Fruit fly (Drosophila melanogaster) whole organism, embryonic: Measurements from ENCODE around the gene Tet.

Experiments used
- Asciz ChIP-seq: fragments of 200-800 bp; sonication (Bioruptor generic); optimal IDR thresholded peaks from 2 replicates; lab custom pipeline; 2017; ENCODE audit warnings: missing biosample characterization, mild to moderate bottlenecking, missing genetic modification characterization, missing genetic modification reagents
- CG10267 ChIP-seq: fragments of 200-800 bp; sonication (Bioruptor generic); optimal IDR thresholded peaks from 2 replicates; lab custom pipeline; 2018; ENCODE audit warnings: missing biosample characterization, mild to moderate bottlenecking, missing genetic modification characterization, moderate library complexity
- CG10366 ChIP-seq: fragments of 200-800 bp; sonication (Bioruptor generic); IDR thresholded peaks from 2 replicates; pipeline ENCODE4 v1.3.6; 2022; ENCODE audit warnings: missing biosample characterization, missing genetic modification characterization
- CG10543 ChIP-seq: fragments of 200-800 bp; sonication (Bioruptor generic); optimal IDR thresholded peaks from 3 replicates; lab custom pipeline; 2017; ENCODE audit warnings: missing biosample characterization, mild to moderate bottlenecking, missing genetic modification characterization, moderate library complexity
- CG11398 ChIP-seq: fragments of 200-800 bp; sonication (Bioruptor generic); optimal IDR thresholded peaks from 2 replicates; lab custom pipeline; 2016; ENCODE audit warnings: missing biosample characterization, missing genetic modification characterization
- CG11560 ChIP-seq: fragments of 200-800 bp; sonication (Bioruptor generic); IDR thresholded peaks from 3 replicates; pipeline ENCODE4 v1.3.6; 2022; ENCODE audit warnings: missing biosample characterization, missing genetic modification characterization
- CG13287 ChIP-seq: fragments of 200-800 bp; sonication (Bioruptor generic); IDR thresholded peaks from 2 replicates; pipeline ENCODE4 v1.3.6; 2022; ENCODE audit warnings: missing biosample characterization, missing genetic modification characterization; ENCODE audit not compliant: partially characterized antibody
- CG14441 ChIP-seq: fragments of 200-800 bp; sonication (Bioruptor generic); IDR thresholded peaks from 2 replicates; pipeline ENCODE4 v1.3.6; 2022; ENCODE audit warnings: missing biosample characterization, missing genetic modification characterization
- CG14710 ChIP-seq: fragments of 200-800 bp; sonication (Bioruptor generic); optimal IDR thresholded peaks from 3 replicates; lab custom pipeline; 2019; ENCODE audit warnings: missing biosample characterization, mild to moderate bottlenecking, missing genetic modification characterization, moderate library complexity
- CG14965 ChIP-seq: fragments of 200-800 bp; sonication (Bioruptor generic); optimal IDR thresholded peaks from 2 replicates; lab custom pipeline; 2016; ENCODE audit warnings: missing biosample characterization, missing genetic modification characterization, borderline replicate concordance
- CG15073 ChIP-seq: fragments of 200-800 bp; sonication (Bioruptor generic); optimal IDR thresholded peaks from 2 replicates; lab custom pipeline; 2016; ENCODE audit warnings: missing biosample characterization, missing genetic modification characterization
- CG1529 ChIP-seq: fragments of 200-800 bp; sonication (Bioruptor generic); optimal IDR thresholded peaks from 3 replicates; lab custom pipeline; 2018; ENCODE audit warnings: missing biosample characterization, missing genetic modification characterization
- CG15479 ChIP-seq: fragments of 200-800 bp; sonication (Bioruptor generic); optimal IDR thresholded peaks from 3 replicates; lab custom pipeline; 2019; ENCODE audit warnings: missing biosample characterization, mild to moderate bottlenecking, missing genetic modification characterization, moderate library complexity
- CG1647 ChIP-seq: fragments of 200-800 bp; sonication (Bioruptor generic); optimal IDR thresholded peaks from 3 replicates; lab custom pipeline; 2016; ENCODE audit warnings: missing biosample characterization, missing genetic modification characterization
- CG16813 ChIP-seq: fragments of 200-800 bp; sonication (Bioruptor generic); IDR thresholded peaks from 3 replicates; pipeline ENCODE4 v1.3.6; 2022; ENCODE audit warnings: missing biosample characterization, missing genetic modification characterization; ENCODE audit not compliant: partially characterized antibody
- CG1792 ChIP-seq: fragments of 200-800 bp; sonication (Bioruptor generic); optimal IDR thresholded peaks from 2 replicates; lab custom pipeline; 2016; ENCODE audit warnings: missing biosample characterization, missing genetic modification characterization
- CG3065 ChIP-seq: fragments of 200-800 bp; sonication (Bioruptor generic); optimal IDR thresholded peaks from 2 replicates; lab custom pipeline; 2016; ENCODE audit warnings: missing biosample characterization, missing genetic modification characterization
- CG33213 ChIP-seq: fragments of 200-800 bp; sonication (Bioruptor generic); optimal IDR thresholded peaks from 3 replicates; lab custom pipeline; 2016; ENCODE audit warnings: missing biosample characterization, missing genetic modification characterization
- CG3838 ChIP-seq: fragments of 200-800 bp; sonication (Bioruptor generic); optimal IDR thresholded peaks from 3 replicates; lab custom pipeline; 2016; ENCODE audit warnings: missing biosample characterization, missing genetic modification characterization
- CG4820 ChIP-seq: fragments of 200-800 bp; sonication (Bioruptor generic); optimal IDR thresholded peaks from 3 replicates; lab custom pipeline; 2016; ENCODE audit warnings: missing biosample characterization, missing genetic modification characterization
- CG7786 ChIP-seq: fragments of 200-800 bp; sonication (Bioruptor generic); optimal IDR thresholded peaks from 2 replicates; lab custom pipeline; 2016; ENCODE audit warnings: missing biosample characterization, missing genetic modification characterization
- CG8359 ChIP-seq: fragments of 200-800 bp; sonication (Bioruptor generic); optimal IDR thresholded peaks from 2 replicates; lab custom pipeline; 2017; ENCODE audit warnings: missing biosample characterization, mild to moderate bottlenecking, missing genetic modification characterization, borderline replicate concordance
- CHES-1-like ChIP-seq: fragments of 200-800 bp; sonication (Bioruptor generic); optimal IDR thresholded peaks from 2 replicates; lab custom pipeline; 2016; ENCODE audit warnings: missing biosample characterization, missing genetic modification characterization
- Dbx ChIP-seq: fragments of 200-800 bp; sonication (Bioruptor generic); IDR thresholded peaks from 3 replicates; pipeline ENCODE4 v1.3.6; 2022; ENCODE audit warnings: missing biosample characterization, missing genetic modification characterization
- Hr3 ChIP-seq: fragments of 200-800 bp; sonication (Bioruptor generic); optimal IDR thresholded peaks from 3 replicates; lab custom pipeline; 2016; ENCODE audit warnings: missing biosample characterization, missing genetic modification characterization
- Myb ChIP-seq: fragments of 200-800 bp; sonication (Bioruptor generic); optimal IDR thresholded peaks from 2 replicates; lab custom pipeline; 2016; ENCODE audit warnings: missing biosample characterization, missing genetic modification characterization
- Poxn ChIP-seq: fragments of 200-800 bp; sonication (Bioruptor generic); IDR thresholded peaks from 2 replicates; pipeline ENCODE4 v1.3.6; 2022; ENCODE audit warnings: missing biosample characterization, missing genetic modification characterization
- Rx ChIP-seq: fragments of 200-800 bp; sonication (Bioruptor generic); IDR thresholded peaks from 2 replicates; pipeline ENCODE4 v1.3.6; 2022; ENCODE audit warnings: missing biosample characterization, missing genetic modification characterization
- Tbp ChIP-seq: fragments of >200 bp; optimal IDR thresholded peaks from 2 replicates; lab custom pipeline; 2018; ENCODE audit warnings: missing biosample characterization, missing genetic modification characterization
- abd-A ChIP-seq: fragments of 200-800 bp; sonication (Bioruptor generic); optimal IDR thresholded peaks from 3 replicates; lab custom pipeline; 2019; ENCODE audit warnings: missing biosample characterization, mild to moderate bottlenecking, missing genetic modification characterization, moderate library complexity
- aop ChIP-seq: fragments of 200-800 bp; sonication (Bioruptor generic); IDR thresholded peaks from 2 replicates; pipeline ENCODE4 v1.3.6; 2022; ENCODE audit warnings: missing biosample characterization, missing genetic modification characterization
- bsh ChIP-seq, 2 experiments: fragments of 200-800 bp; sonication (Bioruptor generic); optimal IDR thresholded peaks; 2 replicates each; lab custom pipeline; 2017 to 2018; ENCODE audit warnings: mild to moderate bottlenecking in 2 of 2, missing biosample characterization in 2 of 2, missing genetic modification characterization in 2 of 2, moderate library complexity in 1 of 2
- dati ChIP-seq: fragments of 200-800 bp; sonication (Bioruptor generic); IDR thresholded peaks from 2 replicates; pipeline ENCODE4 v1.3.6; 2022; ENCODE audit warnings: missing biosample characterization, missing genetic modification characterization
- esg ChIP-seq: fragments of 200-800 bp; sonication (Bioruptor generic); conservative IDR thresholded peaks from 2 replicates; pipeline ENCODE4 v1.3.6; 2022; ENCODE audit warnings: missing biosample characterization, missing genetic modification characterization
- grau ChIP-seq: fragments of 200-800 bp; optimal IDR thresholded peaks from 3 replicates; lab custom pipeline; 2019; ENCODE audit warnings: missing biosample characterization, mild to moderate bottlenecking, missing genetic modification characterization, moderate library complexity
- grn ChIP-seq: fragments of 200-800 bp; sonication (Bioruptor generic); optimal IDR thresholded peaks from 3 replicates; lab custom pipeline; 2017; ENCODE audit warnings: missing biosample characterization, missing genetic modification characterization
- gsb-n ChIP-seq: fragments of 200-800 bp; sonication (Bioruptor generic); optimal IDR thresholded peaks from 3 replicates; lab custom pipeline; 2018; ENCODE audit warnings: missing biosample characterization, mild to moderate bottlenecking, missing genetic modification characterization
- inv ChIP-seq: fragments of 200-800 bp; sonication (Bioruptor generic); IDR thresholded peaks from 2 replicates; pipeline ENCODE4 v1.3.6; 2022; ENCODE audit warnings: missing biosample characterization, missing genetic modification characterization; ENCODE audit not compliant: partially characterized antibody
- kni ChIP-seq: fragments of 200-800 bp; sonication (Bioruptor generic); optimal IDR thresholded peaks from 3 replicates; lab custom pipeline; 2017; ENCODE audit warnings: mild to moderate bottlenecking, missing biosample characterization, missing genetic modification reagents, missing genetic modification characterization
- mld ChIP-seq: fragments of 200-800 bp; sonication (Bioruptor generic); IDR thresholded peaks from 3 replicates; pipeline ENCODE4 v1.3.6; 2022; ENCODE audit warnings: missing biosample characterization, missing genetic modification characterization; ENCODE audit not compliant: partially characterized antibody
- nmo ChIP-seq: fragments of 200-800 bp; sonication (Bioruptor generic); optimal IDR thresholded peaks from 2 replicates; lab custom pipeline; 2018; ENCODE audit warnings: missing biosample characterization, mild to moderate bottlenecking, missing genetic modification characterization, moderate library complexity
- odd ChIP-seq: fragments of 200-800 bp; sonication (Bioruptor generic); optimal IDR thresholded peaks from 2 replicates; lab custom pipeline; 2017; ENCODE audit warnings: missing biosample characterization, mild to moderate bottlenecking, missing genetic modification characterization
- pan ChIP-seq, 4 experiments: fragments of >200 bp in 3 of 4; fragments of 200-800 bp in 1 of 4; sonication (Bioruptor generic) in 1 of 4; optimal IDR thresholded peaks in 3 of 4; IDR thresholded peaks in 1 of 4; 2 replicates each; pipeline versions ENCODE4 v1.3.6 to Lab custom; 2017 to 2022; ENCODE audit warnings: missing biosample characterization in 2 of 4, missing genetic modification characterization in 2 of 4, mixed read lengths in 1 of 4
- pzg ChIP-seq: fragments of 200-800 bp; sonication (Bioruptor generic); optimal IDR thresholded peaks from 3 replicates; lab custom pipeline; 2018; ENCODE audit warnings: missing biosample characterization, mild to moderate bottlenecking, missing genetic modification characterization, moderate library complexity
- run ChIP-seq: fragments of 200-800 bp; sonication (Bioruptor generic); optimal IDR thresholded peaks from 3 replicates; lab custom pipeline; 2018; ENCODE audit warnings: missing biosample characterization, mild to moderate bottlenecking, missing genetic modification characterization
- tll ChIP-seq, 2 experiments: fragments of 200-800 bp in 1 of 2; fragments of >200 bp in 1 of 2; sonication (Bioruptor generic) in 1 of 2; optimal IDR thresholded peaks; 2 replicates each; lab custom pipeline; 2017 to 2019; ENCODE audit warnings: missing biosample characterization in 2 of 2, missing genetic modification characterization in 2 of 2, mild to moderate bottlenecking in 1 of 2, moderate library complexity in 1 of 2
- wek ChIP-seq: fragments of 200-800 bp; sonication (Bioruptor generic); optimal IDR thresholded peaks from 3 replicates; lab custom pipeline; 2018; ENCODE audit warnings: missing biosample characterization, mild to moderate bottlenecking, missing genetic modification characterization, moderate library complexity

Tet gene

DNA sequence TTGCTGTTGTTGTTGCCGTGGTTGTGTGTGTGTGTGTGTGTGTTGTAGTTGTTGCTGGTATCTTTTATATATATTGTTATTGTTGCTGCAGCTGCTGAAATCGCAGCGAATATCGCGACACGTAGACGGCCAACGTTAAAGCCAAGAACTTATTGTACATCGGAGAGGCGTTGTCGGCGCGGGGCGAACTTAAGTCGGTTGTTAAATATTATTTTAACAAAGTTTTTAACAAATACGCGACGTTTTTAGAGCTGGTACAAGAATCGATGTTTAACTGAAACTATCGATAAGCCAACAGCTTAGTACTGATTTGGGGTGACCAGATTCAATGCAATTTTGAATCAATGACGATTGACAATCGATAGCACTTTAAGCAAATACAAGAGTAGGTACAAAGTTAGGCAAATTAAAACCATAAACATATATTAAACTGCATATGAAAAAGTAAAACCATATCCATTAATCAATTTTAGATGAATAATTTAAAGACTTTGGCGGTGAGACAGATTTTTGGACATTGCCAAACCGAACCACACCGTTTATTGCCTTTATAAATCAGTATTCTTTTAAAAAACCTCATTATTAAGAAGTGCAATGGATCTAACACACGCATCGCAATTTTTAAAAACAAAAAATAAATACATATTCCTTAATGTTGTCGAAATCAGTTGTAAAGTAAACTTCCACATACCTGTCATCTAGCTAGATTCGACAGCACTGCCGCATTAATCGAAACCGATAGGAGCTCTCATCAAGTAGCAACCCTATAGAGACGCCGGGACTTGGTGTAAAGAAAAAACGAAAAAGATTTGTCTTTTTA is 112.5 kb downstream of the Tet start, which contains the start of the genes Mrtf and Non2 (continued):
- TF ChIP-seq CG10366 (GFP tag; lab: Robert Waterston, UW) = peak; percentile 47
- peak; percentile 47 for TF ChIP-seq CG7786 (GFP tag; lab: Kevin White, UChicago)
- no peak for TF ChIP-seq esg (GFP tag; lab: Robert Waterston, UW)
- TF ChIP-seq tll (GFP tag; optimal IDR thresholded peaks at IDR 0.05; lab: Kevin White, UChicago) = no peak
- TF ChIP-seq CG8359 (GFP tag; lab: Kevin White, UChicago) = no peak
- TF ChIP-seq pzg (GFP tag; lab: Kevin White, UChicago) = peak; percentile 52
- peak; percentile 60 for TF ChIP-seq Hr3
- TF ChIP-seq CG33213 (GFP tag; lab: Kevin White, UChicago) = no peak
- TF ChIP-seq Dbx (GFP tag; lab: Robert Waterston, UW) = peak; percentile 26; the same call in 1 of the 3 replicates
- no peak for TF ChIP-seq run (tag; lab: Kevin White, UChicago)
- no peak for TF ChIP-seq CG15073 (GFP tag; lab: Kevin White, UChicago)
- TF ChIP-seq CG14441 (GFP tag; lab: Robert Waterston, UW) = 0 out of 2 replicates have a peak, but pooled peaks have one; percentile 16
- TF ChIP-seq CG3065 (GFP tag; lab: Kevin White, UChicago) = no peak
- TF ChIP-seq CG10267 (tag; lab: Kevin White, UChicago) = peak; percentile 55
- TF ChIP-seq abd-A (tag; lab: Kevin White, UChicago) = no peak
- no peak for TF ChIP-seq CG1647
- peak; percentile 83 for TF ChIP-seq mld (GFP tag; lab: Robert Waterston, UW)
- TF ChIP-seq pan (optimal IDR thresholded peaks at IDR 0.05; lab: Kevin White, UChicago) = no peak
- no peak for TF ChIP-seq pan (GFP tag; optimal IDR thresholded peaks at IDR 0.05 in 1 of 2, IDR thresholded peaks at IDR 0.05 in 1 of 2)
- TF ChIP-seq grn = no peak
- TF ChIP-seq grau = peak; percentile 64
- no peak for TF ChIP-seq Rx (GFP tag; lab: Robert Waterston, UW)
- TF ChIP-seq CG14965 (GFP tag; lab: Kevin White, UChicago) = no peak
- TF ChIP-seq CG11398 (GFP tag; lab: Kevin White, UChicago) = no peak
- TF ChIP-seq CG14710 (tag; lab: Kevin White, UChicago) = peak; percentile 75
- TF ChIP-seq aop (GFP tag; lab: Robert Waterston, UW) = no peak
- TF ChIP-seq CHES-1-like (GFP tag; lab: Kevin White, UChicago) = peak; percentile 72
- TF ChIP-seq CG10543 (GFP tag; lab: Kevin White, UChicago) = peak; percentile 58
- TF ChIP-seq CG16813 (GFP tag; lab: Robert Waterston, UW) = peak; percentile 81
- peak; percentile 61 for TF ChIP-seq CG4820 (GFP tag; lab: Kevin White, UChicago)
- peak; percentile 77 for TF ChIP-seq inv (GFP tag; lab: Robert Waterston, UW)
- TF ChIP-seq dati (GFP tag; lab: Robert Waterston, UW) = no peak
- TF ChIP-seq CG1792 = no peak
- no peak for TF ChIP-seq odd (GFP tag; lab: Kevin White, UChicago)
- peak; percentile 21 for TF ChIP-seq kni (GFP tag; lab: Kevin White, UChicago)
- no peak for TF ChIP-seq CG11560 (tag; lab: Robert Waterston, UW)
- TF ChIP-seq CG3838 (GFP tag; lab: Kevin White, UChicago) = no peak
- TF ChIP-seq wek = no peak
- peak in 1 of 2 experiments; percentile 53 for TF ChIP-seq bsh (GFP tag; optimal IDR thresholded peaks at IDR 0.05; lab: Kevin White, UChicago)
- TF ChIP-seq Tbp (GFP tag; lab: Kevin White, UChicago) = no peak
- no peak for TF ChIP-seq gsb-n (tag; lab: Kevin White, UChicago)
- TF ChIP-seq Asciz (GFP tag; lab: Kevin White, UChicago) = peak; percentile 7
- peak; percentile 3 for TF ChIP-seq CG1529 (GFP tag; lab: Kevin White, UChicago)
- TF ChIP-seq nmo (GFP tag; lab: Kevin White, UChicago) = peak; percentile 72
- TF ChIP-seq CG13287 = peak; percentile 82
- TF ChIP-seq Poxn (GFP tag; lab: Robert Waterston, UW) = no peak
- no peak for TF ChIP-seq CG15479 (GFP tag; lab: Kevin White, UChicago)
- peak; percentile 52 for TF ChIP-seq Myb (GFP tag; lab: Kevin White, UChicago)
